Fruit fly (Drosophila melanogaster) whole organism, prepupa: Measurements from ENCODE around the gene CG15824.

Experiments used
- CG10669 ChIP-seq: fragments of 200-800 bp; sonication (Bioruptor generic); optimal IDR thresholded peaks from 3 replicates; lab custom pipeline; 2018; ENCODE audit warnings: missing biosample characterization, mild to moderate bottlenecking, missing genetic modification characterization, moderate library complexity
- CG11762 ChIP-seq: fragments of 200-800 bp; sonication (Bioruptor generic); optimal IDR thresholded peaks from 3 replicates; lab custom pipeline; 2016; ENCODE audit warnings: missing biosample characterization, missing genetic modification characterization; ENCODE audit not compliant: insufficient read depth
- CG15336 ChIP-seq: fragments of 200-800 bp; sonication (Bioruptor generic); IDR thresholded peaks from 2 replicates; pipeline ENCODE4 v1.3.6; 2022; ENCODE audit warnings: missing biosample characterization, missing genetic modification characterization
- CG31627 ChIP-seq: fragments of 200-800 bp; sonication (Bioruptor generic); optimal IDR thresholded peaks from 3 replicates; lab custom pipeline; 2016; ENCODE audit warnings: missing biosample characterization, missing genetic modification characterization
- CG32006 ChIP-seq: fragments of 200-800 bp; sonication (Bioruptor generic); optimal IDR thresholded peaks from 3 replicates; lab custom pipeline; 2017; ENCODE audit warnings: missing biosample characterization, mild to moderate bottlenecking, missing genetic modification characterization
- CG34406 ChIP-seq: fragments of 200-800 bp; sonication (Bioruptor generic); optimal IDR thresholded peaks from 3 replicates; lab custom pipeline; 2016; ENCODE audit warnings: missing biosample characterization, missing genetic modification characterization
- CG6276 ChIP-seq: fragments of 200-800 bp; sonication (Bioruptor generic); optimal IDR thresholded peaks from 2 replicates; lab custom pipeline; 2017; ENCODE audit warnings: missing biosample characterization, mild to moderate bottlenecking, missing genetic modification characterization
- CG6792 ChIP-seq: fragments of 200-800 bp; sonication (Bioruptor generic); optimal IDR thresholded peaks from 3 replicates; lab custom pipeline; 2016; ENCODE audit warnings: missing biosample characterization, missing genetic modification characterization
- CG6808 ChIP-seq: fragments of 200-800 bp; sonication (Bioruptor generic); optimal IDR thresholded peaks from 3 replicates; lab custom pipeline; 2017; ENCODE audit warnings: missing biosample characterization, missing genetic modification characterization, mild to moderate bottlenecking, moderate library complexity, missing genetic modification reagents
- CG7368 ChIP-seq: fragments of 200-800 bp; sonication (Bioruptor generic); optimal IDR thresholded peaks from 3 replicates; lab custom pipeline; 2016; ENCODE audit warnings: missing biosample characterization, missing genetic modification characterization
- CG8119 ChIP-seq: fragments of 200-800 bp; sonication (Bioruptor generic); IDR thresholded peaks from 3 replicates; pipeline ENCODE4 v1.3.6; 2022; ENCODE audit warnings: missing biosample characterization, missing genetic modification characterization
- CG8632 ChIP-seq: fragments of 200-800 bp; sonication (Bioruptor generic); optimal IDR thresholded peaks from 3 replicates; lab custom pipeline; 2016; ENCODE audit warnings: missing biosample characterization, missing genetic modification characterization
- CG9139 ChIP-seq: fragments of 200-800 bp; sonication (Bioruptor generic); optimal IDR thresholded peaks from 3 replicates; lab custom pipeline; 2017; ENCODE audit warnings: missing biosample characterization, mild to moderate bottlenecking, missing genetic modification characterization
- Eip78C ChIP-seq: fragments of 200-800 bp; sonication (Bioruptor generic); peaks from one replicate; lab custom pipeline; 2016; ENCODE audit warnings: missing biosample characterization, missing genetic modification characterization
- Ets21C ChIP-seq: fragments of 200-800 bp; sonication (Bioruptor generic); optimal IDR thresholded peaks from 3 replicates; lab custom pipeline; 2016; ENCODE audit warnings: missing biosample characterization, missing genetic modification characterization
- Ets96B ChIP-seq: fragments of 200-800 bp; optimal IDR thresholded peaks from 2 replicates; lab custom pipeline; 2019; ENCODE audit warnings: missing biosample characterization, mild to moderate bottlenecking, missing genetic modification characterization, moderate library complexity
- Gug ChIP-seq: fragments of 200-800 bp; sonication (Bioruptor generic); IDR thresholded peaks from 2 replicates; pipeline ENCODE4 v1.3.6; 2022; ENCODE audit warnings: missing biosample characterization, missing genetic modification characterization
- Hr4 ChIP-seq: fragments of 200-800 bp; sonication (Bioruptor generic); optimal IDR thresholded peaks from 3 replicates; lab custom pipeline; 2016; ENCODE audit warnings: missing biosample characterization, missing genetic modification characterization
- Lpt ChIP-seq: fragments of 200-800 bp; sonication (Bioruptor generic); optimal IDR thresholded peaks from 3 replicates; lab custom pipeline; 2016; ENCODE audit warnings: missing biosample characterization, missing genetic modification characterization
- Met ChIP-seq: fragments of 200-800 bp; sonication (Bioruptor generic); optimal IDR thresholded peaks from 3 replicates; lab custom pipeline; 2016; ENCODE audit warnings: missing biosample characterization, missing genetic modification characterization
- Smox ChIP-seq: fragments of 200-800 bp; sonication (Bioruptor generic); optimal IDR thresholded peaks from 3 replicates; lab custom pipeline; 2016; ENCODE audit warnings: missing biosample characterization, missing genetic modification characterization
- Sox102F ChIP-seq: fragments of 200-800 bp; sonication (Bioruptor generic); optimal IDR thresholded peaks from 2 replicates; lab custom pipeline; 2016; ENCODE audit warnings: missing biosample characterization, mild to moderate bottlenecking, missing genetic modification characterization
- Sox14 ChIP-seq: fragments of 200-800 bp; sonication (Bioruptor generic); optimal IDR thresholded peaks from 3 replicates; lab custom pipeline; 2016; ENCODE audit warnings: missing biosample characterization, missing genetic modification characterization
- acj6 ChIP-seq: fragments of 200-800 bp; sonication (Bioruptor generic); optimal IDR thresholded peaks from 3 replicates; lab custom pipeline; 2016; ENCODE audit warnings: missing biosample characterization, missing genetic modification characterization
- dac ChIP-seq: fragments of 200-800 bp; sonication (Bioruptor generic); optimal IDR thresholded peaks from 2 replicates; lab custom pipeline; 2017; ENCODE audit warnings: missing biosample characterization, mild to moderate bottlenecking, missing genetic modification characterization
- esn ChIP-seq: fragments of 200-800 bp; sonication (Bioruptor generic); optimal IDR thresholded peaks from 2 replicates; lab custom pipeline; 2016; ENCODE audit warnings: missing biosample characterization, mild to moderate bottlenecking, missing genetic modification characterization, moderate library complexity
- fkh ChIP-seq: fragments of 200-800 bp; sonication (Bioruptor generic); optimal IDR thresholded peaks from 3 replicates; lab custom pipeline; 2017; ENCODE audit warnings: missing biosample characterization, mild to moderate bottlenecking, missing genetic modification characterization, moderate library complexity
- lz ChIP-seq: fragments of 200-800 bp; sonication (Bioruptor generic); optimal IDR thresholded peaks from 3 replicates; lab custom pipeline; 2016; ENCODE audit warnings: missing biosample characterization, missing genetic modification characterization
- net ChIP-seq: fragments of 200-800 bp; sonication (Bioruptor generic); optimal IDR thresholded peaks from 3 replicates; lab custom pipeline; 2016; ENCODE audit warnings: missing biosample characterization, missing genetic modification characterization
- pdm3 ChIP-seq: fragments of 200-800 bp; sonication (Bioruptor generic); optimal IDR thresholded peaks from 3 replicates; lab custom pipeline; 2016; ENCODE audit warnings: missing biosample characterization, missing genetic modification characterization
- svp ChIP-seq: fragments of 200-800 bp; sonication (Bioruptor generic); peaks from one replicate; lab custom pipeline; 2016; ENCODE audit warnings: missing biosample characterization, missing genetic modification characterization
- vri ChIP-seq: fragments of 200-800 bp; sonication (Bioruptor generic); optimal IDR thresholded peaks from 3 replicates; lab custom pipeline; 2016; ENCODE audit warnings: missing biosample characterization, mild to moderate bottlenecking, missing genetic modification characterization

Gene CG15824

dm6 chr2L:837989-838388 is 47.0 kb downstream of the CG15824 start (continued):
- TF ChIP-seq CG11762 (GFP tag; lab: Kevin White, UChicago) (peak; percentile 27), pdm3 (peak; percentile 90), CG6276 (GFP tag; lab: Kevin White, UChicago) (peak; percentile 67), acj6 (GFP tag; lab: Kevin White, UChicago) (no peak), esn (GFP tag; lab: Kevin White, UChicago) (peak; percentile 74), CG6792 (GFP tag; lab: Kevin White, UChicago) (peak; percentile 50), net (GFP tag; lab: Kevin White, UChicago) (peak; percentile 77), Sox102F (no peak), CG7368 (peak; percentile 54), CG32006 (GFP tag; lab: Kevin White, UChicago) (peak; percentile 92), Met (GFP tag; lab: Kevin White, UChicago) (no peak), Gug (GFP tag; lab: Robert Waterston, UW) (peak; percentile 72), CG10669 (no peak), CG8632 (no peak)

- TF ChIP-seq Sox14 (GFP tag; lab: Kevin White, UChicago) (peak; percentile 55), CG32006 (GFP tag; lab: Kevin White, UChicago) (no peak), CG31627 (GFP tag; lab: Kevin White, UChicago) (peak; percentile 49), Smox (GFP tag; lab: Kevin White, UChicago) (no peak), CG9139 (no peak), pdm3 (no peak), acj6 (GFP tag; lab: Kevin White, UChicago) (no peak), CG10669 (no peak), CG34406 (GFP tag; lab: Kevin White, UChicago) (peak; percentile 21), Lpt (GFP tag; lab: Kevin White, UChicago) (peak; percentile 8), dac (peak; percentile 32), vri (GFP tag; lab: Kevin White, UChicago) (peak; percentile 93), lz (GFP tag; lab: Kevin White, UChicago) (peak; percentile 14), fkh (GFP tag; lab: Kevin White, UChicago) (peak; percentile 74), CG15336 (GFP tag; lab: Robert Waterston, UW) (peak; percentile 60), Ets21C (GFP tag; lab: Kevin White, UChicago) (peak; percentile 24), Hr4 (GFP tag; lab: Kevin White, UChicago) (no peak), net (GFP tag; lab: Kevin White, UChicago) (peak; percentile 9), CG6808 (no peak), CG6792 (GFP tag; lab: Kevin White, UChicago) (peak; percentile 42), Eip78C (GFP tag; lab: Kevin White, UChicago) (peak; percentile 73), Ets96B (no peak), Gug (GFP tag; lab: Robert Waterston, UW) (0 out of 2 replicates have a peak, but pooled peaks have one; percentile 10), svp (GFP tag; lab: Kevin White, UChicago) (peak; percentile 81), CG8119 (peak; percentile 56; the same call in 2 of the 3 replicates), esn (GFP tag; lab: Kevin White, UChicago) (peak; percentile 75)
These were observed 57.2 kb downstream of the CG15824 start for dm6 chr2L:827516-828362.
